Fruit fly (Drosophila melanogaster) ovary, adult (tissue): ENCODE data around the gene Nepl12.
"Not testable (repeated sequence)": the region's sequence is repeated elsewhere in the genome, so short reads cannot be mapped to it uniquely, and the experiment has no call there.

Source experiments
- CG17801 ChIP-seq: fragments of 200-800 bp; optimal IDR thresholded peaks from 2 replicates; lab custom pipeline; 2019; ENCODE audit warnings: missing biosample characterization, mild to moderate bottlenecking, missing genetic modification characterization, moderate library complexity; ENCODE audit not compliant: partially characterized antibody

The Nepl12 gene

dm6 chr3R:9646104-9646707 is 29.1 kb upstream of the Nepl12 start, which contains the start of gene Fst:
Fst (minus strand) TSS chr3R:9646154.
- TF ChIP-seq CG17801 (GFP tag; lab: Kevin White, UChicago) = no peak

DNA sequence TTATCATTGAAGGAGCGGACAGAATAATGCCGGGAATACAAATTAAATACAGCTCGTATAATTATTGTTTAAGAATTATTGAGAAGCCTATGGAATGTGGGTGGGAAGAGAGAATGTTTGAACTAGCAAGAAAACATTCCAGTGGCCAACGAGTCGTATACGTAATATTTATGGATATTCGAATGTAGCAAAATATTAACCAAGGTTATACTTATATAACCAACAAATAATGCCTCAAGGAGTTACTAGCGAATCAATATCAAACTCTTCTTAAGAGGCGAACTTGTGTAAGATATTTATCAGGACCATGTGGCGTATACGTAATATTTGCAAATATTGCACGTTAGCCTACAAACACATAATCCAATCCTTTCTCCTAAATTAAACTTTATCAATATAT is 9.9 kb upstream of the Nepl12 start:
- no peak for TF ChIP-seq CG17801 (GFP tag; lab: Kevin White, UChicago)

dm6 chr3R:9673207-9673606 is 2.1 kb upstream of the Nepl12 start:
- no peak for TF ChIP-seq CG17801 (GFP tag; lab: Kevin White, UChicago)

dm6 chr3R:9674196-9674693 is 1.1 kb upstream of the Nepl12 start, which contains the start of gene Dhc1:
Dhc1 (minus strand) TSS chr3R:9674643.
- TF ChIP-seq CG17801 (GFP tag; lab: Kevin White, UChicago) = no peak

DNA sequence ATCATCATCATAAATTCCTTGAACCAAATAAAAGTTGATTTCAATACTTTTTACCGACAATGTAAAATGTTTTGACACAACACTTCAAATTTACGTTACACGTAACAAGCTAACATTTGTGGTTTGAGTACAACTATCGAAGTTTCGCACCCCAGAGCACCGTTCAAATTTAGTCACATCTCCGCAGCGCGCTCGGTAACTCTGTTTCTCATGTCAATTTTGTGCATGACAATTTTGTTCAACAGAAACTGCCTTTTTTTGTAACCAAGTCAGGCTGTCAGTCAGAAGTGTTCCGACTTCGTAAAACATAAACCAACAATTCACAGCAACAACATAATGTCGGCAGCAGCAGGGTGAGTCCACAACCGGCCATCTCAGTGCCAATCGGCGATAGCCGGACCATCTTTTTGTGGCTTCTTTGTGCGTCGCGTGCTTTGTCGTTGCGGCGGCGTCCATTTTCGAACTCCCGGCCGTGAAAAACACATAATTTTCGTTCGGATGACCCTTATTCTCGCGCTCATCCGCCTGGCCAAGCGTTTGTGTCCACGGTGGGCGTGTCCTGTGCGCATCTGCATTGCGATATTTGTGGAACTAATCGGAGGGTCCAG is 2.5 kb downstream of the Nepl12 start, which contains the start of gene p23:
Gene p23, plus strand, starts transcription at position 194 of the 608 bp plus-strand sequence.
- no peak for TF ChIP-seq CG17801 (GFP tag; lab: Kevin White, UChicago)

dm6 chr3R:9679746-9680145 is 4.4 kb downstream of the Nepl12 start, which contains the start of gene nmdyn-D7:
nmdyn-D7 (plus strand) TSS chr3R:9679939.
- no peak for TF ChIP-seq CG17801 (GFP tag; lab: Kevin White, UChicago)

DNA sequence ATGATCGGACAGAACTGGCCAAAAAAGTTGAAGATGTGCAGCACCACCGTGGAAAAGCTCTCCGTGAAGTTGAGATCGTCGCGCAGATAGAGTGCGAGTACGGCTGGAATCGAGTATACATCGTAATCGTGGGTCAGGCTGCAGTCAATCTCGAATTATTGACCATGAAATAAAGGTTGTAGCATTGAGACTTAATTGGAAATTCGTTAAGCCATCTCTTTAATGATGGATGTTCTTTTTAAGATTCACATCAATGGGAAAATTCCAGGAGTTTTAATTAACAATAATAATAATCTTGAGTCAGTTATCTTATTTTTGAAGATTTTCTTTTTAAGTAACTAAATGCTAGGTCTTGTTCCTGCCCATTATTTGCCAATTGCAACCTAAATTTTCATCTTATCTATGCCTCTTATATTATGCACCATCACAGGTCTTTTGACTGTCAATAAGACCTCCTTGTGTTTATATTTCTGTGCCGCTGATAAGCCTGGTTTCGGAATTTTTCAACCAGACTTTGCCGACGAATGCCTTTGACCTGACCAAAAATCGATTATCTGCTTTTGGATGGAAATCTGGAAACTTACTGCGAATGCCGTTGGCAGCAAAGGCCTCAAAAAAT is 7.8 kb downstream of the Nepl12 start:
- TF ChIP-seq CG17801 (GFP tag; lab: Kevin White, UChicago) = no peak

DNA sequence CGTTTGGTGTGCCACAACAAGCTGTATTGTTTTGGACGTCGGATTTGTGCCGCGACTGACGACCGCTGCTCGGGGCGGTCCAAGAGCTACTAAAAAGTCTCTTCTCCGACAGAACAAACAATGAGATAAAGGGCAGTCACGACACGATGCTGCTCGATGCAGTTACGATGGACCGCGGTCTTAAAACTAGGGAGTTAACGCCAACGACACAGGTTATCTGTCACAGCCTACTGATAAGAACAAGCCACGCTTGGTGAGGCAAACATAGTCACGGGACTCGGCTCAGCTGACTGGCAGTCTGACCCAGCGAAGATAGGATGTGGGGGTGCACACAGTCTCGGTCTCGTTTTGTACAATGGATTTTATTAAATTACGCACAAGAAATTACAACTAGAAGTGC is 8.8 kb downstream of the Nepl12 start, which contains the start of gene CG9444:
Gene CG9444, minus strand, starts transcription at position 140 of the 400 bp plus-strand sequence.
- no peak for TF ChIP-seq CG17801 (GFP tag; lab: Kevin White, UChicago)

DNA sequence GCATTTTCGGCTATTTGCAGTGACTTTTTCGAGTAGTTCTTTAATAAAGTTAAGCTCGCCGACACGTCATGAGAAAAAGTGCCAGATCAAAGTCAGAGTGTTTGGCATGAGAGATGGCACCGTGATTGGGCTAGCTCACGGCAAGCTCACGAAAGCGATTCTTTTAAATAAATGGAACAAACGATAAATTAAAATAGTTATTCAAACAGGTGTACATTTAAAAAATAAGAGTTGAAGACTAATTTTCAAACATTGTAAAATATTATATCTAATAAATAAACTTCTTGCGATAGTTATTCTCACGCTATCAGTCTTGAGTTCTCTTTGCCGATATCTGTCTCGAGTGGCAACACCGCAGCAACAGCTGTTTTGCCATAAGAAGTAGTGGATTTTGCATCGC is 10.1 kb downstream of the Nepl12 start, which contains the start of the genes eca and CG18542:
Gene eca, minus strand, starts transcription at position 101 of the 400 bp plus-strand sequence.
Gene CG18542, plus strand, starts transcription at position 385 of the 400 bp plus-strand sequence.
- TF ChIP-seq CG17801 (GFP tag; lab: Kevin White, UChicago) = not testable (repeated sequence)

dm6 chr3R:9692675-9693129 is 17.4 kb downstream of the Nepl12 start, which contains the start of the genes Unc-115b, p24-2 and CG32939:
Unc-115b (minus strand) TSS chr3R:9692775.
p24-2 (minus strand) TSS chr3R:9692794.
CG32939 (plus strand) TSS chr3R:9693079.
- TF ChIP-seq CG17801 (GFP tag; lab: Kevin White, UChicago) = not testable (repeated sequence)

- TF ChIP-seq CG17801 (GFP tag; lab: Kevin White, UChicago) = no peak
Measured at dm6 chr3R:9694999-9695398, 19.7 kb downstream of the Nepl12 start.

DNA sequence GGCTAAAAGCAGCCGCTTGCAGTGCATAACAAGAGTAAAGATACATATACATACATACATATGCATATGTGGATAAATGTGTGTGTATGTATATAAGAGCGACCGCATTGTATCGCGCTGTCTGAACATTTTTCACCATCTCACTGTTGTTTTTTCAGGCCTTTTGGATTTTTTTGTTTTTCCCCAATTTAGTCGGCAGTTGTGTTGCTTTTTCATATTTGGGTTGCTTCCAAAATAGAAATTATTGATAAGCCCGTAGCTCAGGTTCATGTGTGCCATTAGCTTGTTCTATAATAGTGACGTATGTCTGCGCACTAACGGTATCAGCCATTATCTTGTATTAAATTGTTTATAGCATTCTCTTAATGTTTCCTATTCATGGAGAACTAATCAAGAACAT is 25.2 kb downstream of the Nepl12 start:
- TF ChIP-seq CG17801 (GFP tag; lab: Kevin White, UChicago) = no peak

dm6 chr3R:9701148-9701703 is 25.9 kb downstream of the Nepl12 start:
- no peak for TF ChIP-seq CG17801 (GFP tag; lab: Kevin White, UChicago)

DNA sequence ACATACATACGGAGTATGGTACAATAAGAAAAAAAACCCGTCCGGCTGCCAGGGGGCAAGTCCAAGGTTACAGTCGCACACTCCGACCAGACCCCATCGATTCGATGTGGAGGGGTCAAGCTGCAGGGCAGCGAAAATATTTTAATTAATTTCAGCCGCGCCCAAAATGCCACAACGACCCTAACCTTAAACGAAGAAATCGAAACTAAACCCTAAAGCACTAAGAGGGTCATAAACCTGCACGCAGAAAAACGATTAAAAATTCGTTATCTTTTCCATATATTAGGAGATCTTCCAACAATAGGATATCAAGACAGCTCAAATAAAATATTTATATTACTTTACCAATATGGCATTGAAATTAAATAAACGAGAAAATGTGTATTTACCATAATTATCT is 26.6 kb downstream of the Nepl12 start:
- no peak for TF ChIP-seq CG17801 (GFP tag; lab: Kevin White, UChicago)

dm6 chr3R:9702567-9702966 is 27.2 kb downstream of the Nepl12 start:
- peak; percentile 72 for TF ChIP-seq CG17801 (GFP tag; lab: Kevin White, UChicago)
